Worm (Caenorhabditis elegans) whole organism, mixed stage, embryonic: ENCODE measurements around the gene srw-39.

Experiments
- M03D4.4 ChIP-seq: sonication (generic microtip); optimal IDR thresholded peaks from 2 replicates; lab custom pipeline; 2017; ENCODE audit warnings: mild to moderate bottlenecking, missing genetic modification characterization, missing compliant biosample characterization
- bed-3 ChIP-seq: fragments of 200-800 bp; sonication (Bioruptor generic); optimal IDR thresholded peaks from 3 replicates; lab custom pipeline; 2018; ENCODE audit warnings: mild to moderate bottlenecking, missing genetic modification characterization, moderate library complexity, missing compliant biosample characterization
- blmp-1 ChIP-seq: fragments of 150-350 bp; optimal IDR thresholded peaks from 2 replicates; lab custom pipeline; 2014; ENCODE audit warnings: missing biosample characterization, missing genetic modification characterization
- ceh-39 ChIP-seq: fragments of 150-350 bp; optimal IDR thresholded peaks from 2 replicates; lab custom pipeline; 2014; ENCODE audit warnings: missing biosample characterization, missing genetic modification characterization
- ceh-43 ChIP-seq: fragments of 200-800 bp; sonication (Bioruptor generic); optimal IDR thresholded peaks from 2 replicates; lab custom pipeline; 2018; ENCODE audit warnings: mild to moderate bottlenecking, missing genetic modification characterization, moderate library complexity, missing compliant biosample characterization
- ces-1 ChIP-seq: fragments of 150-350 bp; optimal IDR thresholded peaks from 2 replicates; lab custom pipeline; 2014; ENCODE audit warnings: missing biosample characterization, missing genetic modification reagents, missing genetic modification characterization
- drap-1 ChIP-seq: fragments of 200-800 bp; sonication (Bioruptor generic); optimal IDR thresholded peaks from 3 replicates; lab custom pipeline; 2018; ENCODE audit warnings: mild to moderate bottlenecking, missing genetic modification characterization, missing compliant biosample characterization
- elt-1 ChIP-seq: sonication (generic microtip); optimal IDR thresholded peaks from 2 replicates; lab custom pipeline; 2017; ENCODE audit warnings: missing genetic modification characterization, mild to moderate bottlenecking, missing compliant biosample characterization, antibody characterized with exemption, moderate library complexity, borderline replicate concordance; ENCODE audit not compliant: insufficient read depth
- elt-3 ChIP-seq: fragments of 150-350 bp; optimal IDR thresholded peaks from 2 replicates; lab custom pipeline; 2014; ENCODE audit warnings: missing biosample characterization, missing genetic modification characterization
- flh-1 ChIP-seq: fragments of 200-800 bp; sonication (Bioruptor generic); optimal IDR thresholded peaks from 2 replicates; lab custom pipeline; 2018; ENCODE audit warnings: mild to moderate bottlenecking, missing genetic modification characterization, moderate library complexity, missing compliant biosample characterization
- lin-13 ChIP-seq: fragments of 150-350 bp; optimal IDR thresholded peaks from 2 replicates; lab custom pipeline; 2014; ENCODE audit warnings: missing biosample characterization, missing genetic modification characterization
- lin-32 ChIP-seq: fragments of 200-800 bp; sonication (Bioruptor generic); optimal IDR thresholded peaks from 2 replicates; lab custom pipeline; 2018; ENCODE audit warnings: mild to moderate bottlenecking, missing genetic modification characterization, missing compliant biosample characterization
- lsy-2 ChIP-seq: fragments of 150-350 bp; optimal IDR thresholded peaks from 2 replicates; lab custom pipeline; 2014; ENCODE audit warnings: missing biosample characterization, missing genetic modification characterization
- mab-5 ChIP-seq: fragments of 150-350 bp; optimal IDR thresholded peaks from 2 replicates; lab custom pipeline; 2014; ENCODE audit warnings: missing biosample characterization, missing genetic modification characterization
- mep-1 ChIP-seq: fragments of 150-350 bp; optimal IDR thresholded peaks from 2 replicates; lab custom pipeline; 2017; ENCODE audit warnings: missing biosample characterization, missing genetic modification reagents, missing genetic modification characterization, inconsistent platforms
- mls-2 ChIP-seq: sonication (generic microtip); optimal IDR thresholded peaks from 2 replicates; lab custom pipeline; 2016; ENCODE audit warnings: mild to moderate bottlenecking, missing genetic modification characterization, moderate library complexity, missing compliant biosample characterization
- nhr-2 ChIP-seq: fragments of 150-350 bp; optimal IDR thresholded peaks from 2 replicates; lab custom pipeline; 2014; ENCODE audit warnings: missing biosample characterization, missing genetic modification characterization
- nhr-237 ChIP-seq: fragments of 150-350 bp; optimal IDR thresholded peaks from 2 replicates; lab custom pipeline; 2014; ENCODE audit warnings: missing biosample characterization, missing genetic modification characterization
- nhr-28 ChIP-seq: fragments of 150-350 bp; optimal IDR thresholded peaks from 2 replicates; lab custom pipeline; 2014; ENCODE audit warnings: missing biosample characterization, missing genetic modification characterization
- nhr-76 ChIP-seq: sonication (generic microtip); optimal IDR thresholded peaks from 2 replicates; lab custom pipeline; 2017; ENCODE audit warnings: missing biosample characterization, missing genetic modification characterization
- sem-2 ChIP-seq: fragments of 200-800 bp; sonication (Bioruptor generic); optimal IDR thresholded peaks from 2 replicates; lab custom pipeline; 2018; ENCODE audit warnings: mild to moderate bottlenecking, missing genetic modification characterization, missing compliant biosample characterization
- snpc-4 ChIP-seq: fragments of 150-350 bp; optimal IDR thresholded peaks from 2 replicates; lab custom pipeline; 2014; ENCODE audit warnings: missing biosample characterization, missing genetic modification characterization
- sptf-1 ChIP-seq: sonication (generic microtip); optimal IDR thresholded peaks from 2 replicates; lab custom pipeline; 2017; ENCODE audit warnings: mild to moderate bottlenecking, missing genetic modification characterization, moderate library complexity, missing compliant biosample characterization
- unc-120 ChIP-seq: sonication (generic microtip); optimal IDR thresholded peaks from 2 replicates; lab custom pipeline; 2017; ENCODE audit warnings: missing genetic modification characterization, missing compliant biosample characterization; ENCODE audit not compliant: poor library complexity, severe bottlenecking
- unc-39 ChIP-seq: fragments of 150-350 bp; optimal IDR thresholded peaks from 2 replicates; lab custom pipeline; 2014; ENCODE audit warnings: missing biosample characterization, missing genetic modification characterization
- unc-62 ChIP-seq: fragments of 150-350 bp; optimal IDR thresholded peaks from 2 replicates; lab custom pipeline; 2014; ENCODE audit warnings: missing biosample characterization, missing genetic modification reagents, missing genetic modification characterization
- zip-8 ChIP-seq: fragments of 150-350 bp; optimal IDR thresholded peaks from 2 replicates; lab custom pipeline; 2014; ENCODE audit warnings: missing biosample characterization, missing genetic modification characterization
- ztf-11 ChIP-seq: fragments of 150-350 bp; optimal IDR thresholded peaks from 2 replicates; lab custom pipeline; 2014; ENCODE audit warnings: missing biosample characterization, missing genetic modification characterization

Gene srw-39

ce11 chrV:20127543-20127942, 44.3 kb downstream of the srw-39 start:
- TF ChIP-seq ztf-11 (tag; lab: Kevin White, UChicago) (no peak), M03D4.4 (no peak), ces-1 (GFP tag; lab: Kevin White, UChicago) (no peak), ceh-39 (tag; lab: Kevin White, UChicago) (no peak), nhr-237 (tag; lab: Kevin White, UChicago) (no peak), blmp-1 (no peak), sptf-1 (tag; lab: Kevin White, UChicago) (no peak), flh-1 (GFP tag; lab: Kevin White, UChicago) (no peak)

- TF ChIP-seq mep-1 (tag; lab: Kevin White, UChicago) (no peak), elt-1 (tag; lab: Kevin White, UChicago) (no peak), unc-39 (no peak), flh-1 (GFP tag; lab: Kevin White, UChicago) (no peak)
Measured at ce11 chrV:20126637-20127036, 45.2 kb downstream of the srw-39 start.

- TF ChIP-seq unc-62 (no peak), mab-5 (no peak), ztf-11 (tag; lab: Kevin White, UChicago) (no peak), mep-1 (tag; lab: Kevin White, UChicago) (no peak), sem-2 (no peak), mls-2 (tag; lab: Kevin White, UChicago) (no peak), nhr-28 (no peak), sptf-1 (tag; lab: Kevin White, UChicago) (no peak), nhr-237 (tag; lab: Kevin White, UChicago) (no peak), zip-8 (no peak), unc-120 (tag; lab: Kevin White, UChicago) (no peak), snpc-4 (tag; lab: Kevin White, UChicago) (no peak), ceh-39 (tag; lab: Kevin White, UChicago) (no peak), elt-1 (tag; lab: Kevin White, UChicago) (no peak), nhr-76 (tag; lab: Kevin White, UChicago) (no peak), unc-39 (no peak), lin-13 (no peak)
Measured at ce11 chrV:20125137-20125536, 46.7 kb downstream of the srw-39 start.

ce11 chrV:20124393-20124792, 47.4 kb downstream of the srw-39 start:
- TF ChIP-seq nhr-237 (tag; lab: Kevin White, UChicago) (no peak), mls-2 (tag; lab: Kevin White, UChicago) (no peak), unc-39 (no peak), ceh-39 (tag; lab: Kevin White, UChicago) (no peak), drap-1 (GFP tag; lab: Kevin White, UChicago) (peak; percentile 17), elt-1 (tag; lab: Kevin White, UChicago) (no peak), zip-8 (no peak), ceh-43 (GFP tag; lab: Kevin White, UChicago) (no peak)
- TF ChIP-seq, all 35 proteins: peak for 1

DNA sequence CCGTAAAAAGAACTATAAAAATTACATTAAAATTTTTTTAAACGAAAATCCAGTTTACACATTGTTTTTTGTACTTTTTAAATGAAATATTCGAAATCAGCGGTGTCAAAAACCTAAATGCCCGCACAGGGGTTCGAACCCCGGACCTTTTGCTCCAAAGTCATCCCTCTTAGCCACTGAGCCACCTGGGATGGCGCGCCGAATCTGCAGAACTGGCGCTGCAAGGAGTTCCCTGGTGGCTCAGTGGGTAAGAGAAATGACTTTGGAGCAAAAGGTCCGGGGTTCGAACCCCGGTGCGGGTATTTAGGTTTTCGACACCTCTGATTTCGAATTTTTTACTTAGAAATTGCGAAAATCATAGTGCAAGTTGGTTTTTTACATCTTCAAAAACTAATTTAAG, 48.2 kb downstream of the srw-39 start:
- TF ChIP-seq nhr-2 (tag; lab: Kevin White, UChicago): no peak
- no peak for TF ChIP-seq lin-32 (GFP tag; lab: Kevin White, UChicago)
- TF ChIP-seq snpc-4 (tag; lab: Kevin White, UChicago): no peak
- TF ChIP-seq zip-8: no peak
- TF ChIP-seq nhr-28: no peak
- no peak for TF ChIP-seq blmp-1
- TF ChIP-seq bed-3: no peak
- no peak for TF ChIP-seq lin-13
- no peak for TF ChIP-seq ces-1 (GFP tag; lab: Kevin White, UChicago)
- no peak for TF ChIP-seq drap-1 (GFP tag; lab: Kevin White, UChicago)
- TF ChIP-seq elt-1 (tag; lab: Kevin White, UChicago): no peak
- no peak for TF ChIP-seq elt-3 (tag; lab: Kevin White, UChicago)
- TF ChIP-seq, all 35 proteins: peak for 0

DNA sequence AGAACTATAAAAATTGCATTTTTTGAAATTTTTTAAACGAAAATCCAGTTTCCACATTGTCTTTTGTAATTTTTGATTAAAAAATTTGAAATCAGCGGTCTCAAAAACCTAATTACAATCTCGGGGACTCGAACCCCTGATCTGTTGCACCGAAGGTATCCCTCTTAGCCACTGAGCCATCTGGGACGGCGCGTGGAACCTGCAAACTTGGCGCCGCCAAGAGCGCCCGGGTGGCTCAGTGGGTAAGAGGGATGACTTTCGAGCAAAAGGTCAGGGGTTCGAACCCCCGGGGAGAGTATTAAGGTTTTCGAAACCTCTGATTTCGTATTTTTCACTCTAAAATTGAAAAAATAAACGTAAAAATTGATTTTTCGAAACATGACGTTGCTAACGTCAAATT, 48.8 kb downstream of the srw-39 start:
- TF ChIP-seq ces-1 (GFP tag; lab: Kevin White, UChicago) (no peak), snpc-4 (tag; lab: Kevin White, UChicago) (no peak), ceh-43 (GFP tag; lab: Kevin White, UChicago) (no peak), lsy-2 (tag; lab: Kevin White, UChicago) (no peak), mls-2 (tag; lab: Kevin White, UChicago) (no peak), flh-1 (GFP tag; lab: Kevin White, UChicago) (no peak), zip-8 (no peak), elt-1 (tag; lab: Kevin White, UChicago) (no peak), mep-1 (tag; lab: Kevin White, UChicago) (no peak), mab-5 (no peak), ztf-11 (tag; lab: Kevin White, UChicago) (no peak), lin-13 (no peak)
